Worm (Caenorhabditis elegans): ENCODE measurements around the gene cyp-29A4.

- TF ChIP-seq flt-1 (GFP tag; IDR thresholded peaks at IDR 0.05) (no peak), ztf-29 (GFP tag; IDR thresholded peaks at IDR 0.05) (no peak), ztf-23 (GFP tag; IDR thresholded peaks at IDR 0.05) (no peak), cog-1 (tag; optimal IDR thresholded peaks at IDR 0.05) (no peak), ref-1 (GFP tag; conservative IDR thresholded peaks at IDR 0.05) (no peak), T22C8.4 (GFP tag; IDR thresholded peaks at IDR 0.05) (no peak), tab-1 (GFP tag; IDR thresholded peaks at IDR 0.05) (no peak)
Observed at ce11 chrV:9615725-9616124, 38.8 kb upstream of the cyp-29A4 start, which contains the start of gene pqn-63.

All from whole organism, midembryonic.